Worm (Caenorhabditis elegans) whole organism, L4/young adult: ENCODE data around the gene C36A4.11.

Experiments used
- W03F9.2 ChIP-seq: fragments of 150-350 bp; optimal IDR thresholded peaks from 2 replicates; lab custom pipeline; 2014; ENCODE audit warnings: missing biosample characterization, missing genetic modification characterization
- dao-5 ChIP-seq: sonication (generic microtip); optimal IDR thresholded peaks from 2 replicates; lab custom pipeline; 2016; ENCODE audit warnings: missing genotype, missing genetic modification characterization, moderate library complexity, missing compliant biosample characterization
- him-1 ChIP-seq: sonication (generic microtip); optimal IDR thresholded peaks from 2 replicates; lab custom pipeline; 2016; ENCODE audit warnings: missing genotype, missing genetic modification reagents, missing genetic modification characterization, missing compliant biosample characterization

DNA sequence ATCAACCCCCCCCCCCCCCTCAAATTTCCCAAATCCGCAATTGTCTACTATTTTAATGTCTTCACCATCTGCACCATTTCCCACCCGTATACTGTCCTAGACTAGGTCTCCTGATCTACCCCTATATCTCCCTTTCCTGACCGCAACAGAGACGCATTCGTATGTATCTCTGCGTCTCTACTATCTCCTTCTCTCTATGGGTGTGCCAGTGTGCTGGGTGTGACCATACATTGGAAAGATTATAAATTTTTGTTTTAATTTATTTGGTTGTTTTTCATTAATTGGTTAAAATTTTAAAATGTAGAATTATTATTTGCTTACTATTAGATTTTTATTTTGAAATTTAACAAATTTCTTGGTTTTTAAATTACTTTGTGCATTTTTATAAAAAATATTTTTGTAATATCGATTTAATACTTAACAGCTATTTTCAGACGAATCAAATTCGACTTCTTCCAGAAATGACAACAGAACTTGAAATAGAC is 18.4 kb upstream of the C36A4.11 start, which contains the start of gene amx-1:
- no peak for TF ChIP-seq W03F9.2
- no peak for TF ChIP-seq him-1
- no peak for TF ChIP-seq dao-5
